Fruit fly (Drosophila melanogaster) whole organism, wandering third instar larva: ENCODE data around the gene Hip1.

Source experiments
- CG32264 ChIP-seq: fragments of 200-800 bp; sonication (Bioruptor generic); optimal IDR thresholded peaks from 2 replicates; lab custom pipeline; 2016; ENCODE audit warnings: missing biosample characterization, missing genetic modification characterization
- Dfd ChIP-seq: fragments of >200 bp; optimal IDR thresholded peaks from 2 replicates; lab custom pipeline; 2017; ENCODE audit warnings: missing biosample characterization, missing genetic modification characterization
- HLH106 ChIP-seq: fragments of 200-800 bp; optimal IDR thresholded peaks from 3 replicates; lab custom pipeline; 2019; ENCODE audit warnings: missing biosample characterization, mild to moderate bottlenecking, missing genetic modification characterization, moderate library complexity
- dsf ChIP-seq: sonication (Bioruptor generic); optimal IDR thresholded peaks from 2 replicates; lab custom pipeline; 2016; ENCODE audit warnings: missing biosample characterization, missing genetic modification characterization, borderline replicate concordance
- sv ChIP-seq: fragments of 200-800 bp; sonication (Bioruptor generic); optimal IDR thresholded peaks from 3 replicates; lab custom pipeline; 2016; ENCODE audit warnings: missing biosample characterization, missing genetic modification characterization

DNA sequence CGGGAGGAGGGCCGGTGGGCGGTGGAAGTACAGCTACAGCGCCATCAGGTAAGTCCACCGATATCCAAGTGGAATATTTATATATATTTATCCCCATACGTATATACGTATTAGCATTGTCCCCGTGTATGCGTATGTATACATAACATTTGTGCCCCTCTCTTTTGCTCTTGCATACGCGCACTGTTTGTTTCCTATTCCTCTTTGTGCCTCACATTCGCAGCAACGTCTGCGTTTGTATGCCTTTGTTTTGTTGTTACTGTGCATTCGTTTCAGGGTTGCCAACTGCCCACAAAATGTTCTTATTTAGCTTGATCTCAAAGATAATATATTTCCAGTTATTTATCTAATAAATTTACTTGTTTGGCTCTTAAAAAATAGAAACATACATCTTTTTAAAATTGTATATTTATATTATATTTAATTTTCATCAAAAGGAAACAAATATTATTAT, 32.9 kb upstream of the Hip1 start:
- TF ChIP-seq dsf (GFP tag; lab: Kevin White, UChicago) (no peak), HLH106 (tag; lab: Kevin White, UChicago) (peak; percentile 63), sv (GFP tag; lab: Kevin White, UChicago) (no peak), Dfd (no peak), CG32264 (GFP tag; lab: Kevin White, UChicago) (no peak)
